Fruit fly (Drosophila melanogaster) Kc167 (cell line): Measurements from ENCODE around the gene rols.

ENCODE experiments used
- Myc ChIP-seq: fragments of >200 bp; optimal IDR thresholded peaks from 2 replicates; lab custom pipeline; 2017; ENCODE audit warnings: missing external identifiers
- Sin3A ChIP-seq: fragments of >200 bp; optimal IDR thresholded peaks from 2 replicates; lab custom pipeline; 2018; ENCODE audit warnings: missing external identifiers
- h ChIP-seq: fragments of >200 bp; optimal IDR thresholded peaks from 3 replicates; lab custom pipeline; 2018; ENCODE audit warnings: missing external identifiers
- insv ChIP-seq: fragments of >200 bp; optimal IDR thresholded peaks from 3 replicates; lab custom pipeline; 2018; ENCODE audit warnings: missing external identifiers
- psq ChIP-seq: fragments of >200 bp; optimal IDR thresholded peaks from 2 replicates; lab custom pipeline; 2017; ENCODE audit warnings: missing external identifiers
- ttk ChIP-seq: sonication (Bioruptor generic); optimal IDR thresholded peaks from 2 replicates; lab custom pipeline; 2017; ENCODE audit warnings: missing external identifiers

rols gene

dm6 chr3L:12064759-12065158 lies at the start of gene rols:
TSS of gene rols (minus strand) at chr3L:12064859.
- TF ChIP-seq psq (lab: Kevin White, UChicago), result no peak
- TF ChIP-seq h (lab: Kevin White, UChicago), result no peak
- TF ChIP-seq insv (lab: Kevin White, UChicago), result no peak
- TF ChIP-seq Myc (lab: Kevin White, UChicago), result no peak
- TF ChIP-seq ttk (lab: Kevin White, UChicago), result no peak
- TF ChIP-seq Sin3A (lab: Kevin White, UChicago), result no peak

- TF ChIP-seq ttk (lab: Kevin White, UChicago) (no peak), Sin3A (lab: Kevin White, UChicago) (no peak), insv (lab: Kevin White, UChicago) (no peak), Myc (lab: Kevin White, UChicago) (no peak), psq (lab: Kevin White, UChicago) (no peak), h (lab: Kevin White, UChicago) (no peak)
Measured at dm6 chr3L:12114188-12114587, 49.5 kb upstream of the rols start.

- TF ChIP-seq insv (lab: Kevin White, UChicago) (no peak), ttk (lab: Kevin White, UChicago) (no peak), Myc (lab: Kevin White, UChicago) (no peak), psq (lab: Kevin White, UChicago) (no peak), h (lab: Kevin White, UChicago) (no peak), Sin3A (lab: Kevin White, UChicago) (no peak)
Measured at dm6 chr3L:12113589-12113988, 48.9 kb upstream of the rols start.

- TF ChIP-seq Myc (lab: Kevin White, UChicago) (no peak), Sin3A (lab: Kevin White, UChicago) (no peak), h (lab: Kevin White, UChicago) (no peak), ttk (lab: Kevin White, UChicago) (no peak), insv (lab: Kevin White, UChicago) (no peak), psq (lab: Kevin White, UChicago) (no peak)
Measured at dm6 chr3L:12112967-12113366, 48.3 kb upstream of the rols start.

dm6 chr3L:12111081-12111958 lies 46.7 kb upstream of the rols start:
- TF ChIP-seq h (lab: Kevin White, UChicago) (no peak), insv (lab: Kevin White, UChicago) (no peak), ttk (lab: Kevin White, UChicago) (no peak), Sin3A (lab: Kevin White, UChicago) (no peak), psq (lab: Kevin White, UChicago) (no peak), Myc (lab: Kevin White, UChicago) (no peak)

- TF ChIP-seq h (lab: Kevin White, UChicago), result no peak
- TF ChIP-seq Sin3A (lab: Kevin White, UChicago), result no peak
- TF ChIP-seq insv (lab: Kevin White, UChicago), result no peak
- TF ChIP-seq Myc (lab: Kevin White, UChicago), result no peak
- no peak for TF ChIP-seq ttk (lab: Kevin White, UChicago)
- TF ChIP-seq psq (lab: Kevin White, UChicago), result no peak
Measured at dm6 chr3L:12109045-12109632, 44.5 kb upstream of the rols start.

dm6 chr3L:12108515-12108914 lies 43.9 kb upstream of the rols start:
- no peak for TF ChIP-seq ttk (lab: Kevin White, UChicago)
- TF ChIP-seq psq (lab: Kevin White, UChicago), result no peak
- TF ChIP-seq Myc (lab: Kevin White, UChicago), result no peak
- TF ChIP-seq insv (lab: Kevin White, UChicago), result no peak
- no peak for TF ChIP-seq h (lab: Kevin White, UChicago)
- no peak for TF ChIP-seq Sin3A (lab: Kevin White, UChicago)

- TF ChIP-seq ttk (lab: Kevin White, UChicago) (no peak), psq (lab: Kevin White, UChicago) (no peak), h (lab: Kevin White, UChicago) (no peak), Myc (lab: Kevin White, UChicago) (no peak), insv (lab: Kevin White, UChicago) (no peak), Sin3A (lab: Kevin White, UChicago) (no peak)
Measured at dm6 chr3L:12107378-12107777, 42.7 kb upstream of the rols start.

dm6 chr3L:12101924-12102383 lies 37.3 kb upstream of the rols start:
- no peak for TF ChIP-seq insv (lab: Kevin White, UChicago)
- no peak for TF ChIP-seq ttk (lab: Kevin White, UChicago)
- TF ChIP-seq Sin3A (lab: Kevin White, UChicago), result no peak
- TF ChIP-seq Myc (lab: Kevin White, UChicago), result no peak
- TF ChIP-seq h (lab: Kevin White, UChicago), result no peak
- no peak for TF ChIP-seq psq (lab: Kevin White, UChicago)

dm6 chr3L:12099329-12100031 lies 34.8 kb upstream of the rols start:
- TF ChIP-seq Sin3A (lab: Kevin White, UChicago) (no peak), psq (lab: Kevin White, UChicago) (no peak), ttk (lab: Kevin White, UChicago) (no peak), Myc (lab: Kevin White, UChicago) (no peak), h (lab: Kevin White, UChicago) (no peak), insv (lab: Kevin White, UChicago) (no peak)
